Worm (Caenorhabditis elegans) whole organism, late embryonic: ENCODE data around the gene tsen-54.

Source experiments
- C38D4.7 ChIP-seq: fragments of 200-800 bp; sonication (Bioruptor generic); optimal IDR thresholded peaks from 2 replicates; lab custom pipeline; 2018; ENCODE audit warnings: mild to moderate bottlenecking, missing genetic modification characterization, moderate library complexity, missing compliant biosample characterization
- K02D7.2 ChIP-seq: sonication (generic microtip); optimal IDR thresholded peaks from 2 replicates; lab custom pipeline; 2017; ENCODE audit warnings: mild to moderate bottlenecking, missing genetic modification characterization, missing compliant biosample characterization
- dmd-4 ChIP-seq: sonication (generic microtip); optimal IDR thresholded peaks from 2 replicates; lab custom pipeline; 2016; ENCODE audit warnings: borderline replicate concordance, missing genetic modification characterization, missing compliant biosample characterization
- elt-2 ChIP-seq: sonication (generic microtip); optimal IDR thresholded peaks from 2 replicates; lab custom pipeline; 2016; ENCODE audit warnings: missing genetic modification reagents, missing genetic modification characterization, missing compliant biosample characterization
- ets-4 ChIP-seq: sonication (generic microtip); optimal IDR thresholded peaks from 2 replicates; lab custom pipeline; 2016; ENCODE audit warnings: missing genetic modification characterization, missing compliant biosample characterization
- fax-1 ChIP-seq: sonication (generic microtip); optimal IDR thresholded peaks from 2 replicates; lab custom pipeline; 2016; ENCODE audit warnings: missing genotype, missing genetic modification characterization, missing compliant biosample characterization
- hlh-15 ChIP-seq: sonication (generic microtip); optimal IDR thresholded peaks from 2 replicates; lab custom pipeline; 2016; ENCODE audit warnings: missing genetic modification characterization, missing compliant biosample characterization
- nfya-1 ChIP-seq: sonication (generic microtip); optimal IDR thresholded peaks from 2 replicates; lab custom pipeline; 2017; ENCODE audit warnings: missing genetic modification characterization, mild to moderate bottlenecking, missing compliant biosample characterization, antibody characterized with exemption, moderate library complexity
- nhr-11 ChIP-seq: fragments of 150-350 bp; optimal IDR thresholded peaks from 2 replicates; lab custom pipeline; 2014; ENCODE audit warnings: missing biosample characterization, missing genetic modification characterization
- pag-3 ChIP-seq: sonication (generic microtip); optimal IDR thresholded peaks from 2 replicates; lab custom pipeline; 2016; ENCODE audit warnings: missing compliant biosample characterization, missing genetic modification characterization, borderline replicate concordance
- pha-4 ChIP-seq: fragments of 150-350 bp; optimal IDR thresholded peaks from 2 replicates; lab custom pipeline; 2018; ENCODE audit warnings: missing biosample characterization, missing genetic modification reagents, missing genetic modification characterization
- pqm-1 ChIP-seq: sonication (generic microtip); optimal IDR thresholded peaks from 2 replicates; lab custom pipeline; 2016; ENCODE audit warnings: missing genetic modification characterization, missing compliant biosample characterization
- sdc-2 ChIP-seq: sonication (generic microtip); optimal IDR thresholded peaks from 2 replicates; lab custom pipeline; 2016; ENCODE audit warnings: missing genotype, missing genetic modification characterization, missing compliant biosample characterization
- unc-55 ChIP-seq: sonication (generic microtip); optimal IDR thresholded peaks from 2 replicates; lab custom pipeline; 2017; ENCODE audit warnings: missing biosample characterization, missing genetic modification reagents, missing genetic modification characterization

DNA sequence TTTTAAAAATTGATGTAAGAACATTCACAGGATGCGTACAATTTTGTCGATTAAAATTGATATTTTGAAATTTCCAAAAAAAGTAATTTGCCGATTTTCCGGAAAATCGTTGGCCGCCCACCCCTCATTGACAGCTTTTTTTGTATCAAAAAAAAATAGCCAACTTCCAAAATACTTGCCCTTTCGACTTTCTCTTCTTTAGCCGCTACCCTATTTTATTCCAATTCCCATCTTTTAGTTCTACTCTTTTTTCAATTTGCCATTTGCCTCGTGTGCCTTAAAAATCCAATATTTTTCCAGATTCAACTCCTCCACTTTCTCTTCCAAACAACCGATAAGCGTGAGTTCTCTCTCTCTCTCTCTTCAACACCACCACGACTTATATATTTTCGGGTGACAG lies 46.0 kb upstream of the tsen-54 start, which contains the start of gene egl-18:
- TF ChIP-seq elt-2 (tag; lab: Kevin White, UChicago) (no peak), unc-55 (GFP tag; lab: Kevin White, UChicago) (no peak), pha-4 (tag; lab: Kevin White, UChicago) (no peak), nfya-1 (tag; lab: Kevin White, UChicago) (no peak), nhr-11 (tag; lab: Kevin White, UChicago) (no peak), ets-4 (no peak), hlh-15 (tag; lab: Kevin White, UChicago) (no peak), sdc-2 (tag; lab: Kevin White, UChicago) (no peak), pag-3 (tag; lab: Kevin White, UChicago) (no peak), fax-1 (no peak), pqm-1 (tag; lab: Kevin White, UChicago) (no peak), C38D4.7 (no peak), K02D7.2 (tag; lab: Kevin White, UChicago) (no peak), dmd-4 (tag; lab: Kevin White, UChicago) (no peak)
